Worm (Caenorhabditis elegans) whole organism, early embryonic: ENCODE results near the gene F53A10.2.

ENCODE experiments used
- B0310.2 ChIP-seq: sonication (generic microtip); optimal IDR thresholded peaks from 2 replicates; lab custom pipeline; 2016; ENCODE audit warnings: mild to moderate bottlenecking, missing genetic modification characterization, missing compliant biosample characterization
- ama-1 ChIP-seq: fragments of 150-350 bp; optimal IDR thresholded peaks from 2 replicates; lab custom pipeline; 2014
- flt-1 ChIP-seq: fragments of 200-800 bp; sonication (Bioruptor generic); IDR thresholded peaks from 2 replicates; pipeline ENCODE4 v1.3.6; 2022; ENCODE audit warnings: missing genetic modification characterization, missing compliant biosample characterization
- hmg-4 ChIP-seq: fragments of 200-800 bp; sonication (Bioruptor generic); optimal IDR thresholded peaks from 2 replicates; lab custom pipeline; 2018; ENCODE audit warnings: mild to moderate bottlenecking, missing genetic modification characterization, missing compliant biosample characterization
- pes-1 ChIP-seq: fragments of 200-800 bp; sonication (Bioruptor generic); IDR thresholded peaks from 2 replicates; pipeline ENCODE4 v1.3.6; 2022; ENCODE audit warnings: missing genetic modification reagents, missing genetic modification characterization, missing compliant biosample characterization
- tbx-11 ChIP-seq: fragments of 200-800 bp; sonication (Bioruptor generic); IDR thresholded peaks from 2 replicates; pipeline ENCODE4 v1.3.6; 2022; ENCODE audit warnings: missing genetic modification characterization, missing compliant biosample characterization
- tra-4 ChIP-seq: sonication (generic microtip); optimal IDR thresholded peaks from 2 replicates; lab custom pipeline; 2017; ENCODE audit warnings: missing genetic modification characterization, missing compliant biosample characterization

DNA sequence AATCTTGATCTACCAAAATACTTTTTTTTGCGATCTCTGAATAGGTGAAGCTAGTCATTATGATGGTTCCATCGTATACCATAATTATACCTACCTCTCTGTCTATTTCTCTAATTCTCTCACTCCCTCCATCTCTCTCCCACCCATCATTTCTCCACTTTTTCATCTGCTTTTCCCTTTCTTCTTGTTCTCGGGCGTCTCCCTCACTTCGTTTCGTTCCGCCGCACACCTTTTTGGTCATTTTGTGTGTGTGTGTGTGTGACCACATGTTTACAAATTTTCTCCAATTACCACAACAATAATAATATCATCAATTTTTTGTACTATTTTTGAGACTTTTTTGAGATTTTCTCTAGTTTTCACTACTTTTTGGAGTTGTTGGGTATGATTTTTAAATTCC lies 5.3 kb upstream of the F53A10.2 start:
- TF ChIP-seq ama-1 (lab: Kevin White, UChicago) (no peak), tra-4 (tag; lab: Kevin White, UChicago) (no peak), hmg-4 (GFP tag; lab: Kevin White, UChicago) (no peak), B0310.2 (tag; lab: Kevin White, UChicago) (no peak), flt-1 (GFP tag; lab: Robert Waterston, UW) (no peak), pes-1 (GFP tag; lab: Robert Waterston, UW) (no peak), tbx-11 (GFP tag; lab: Robert Waterston, UW) (no peak)
